Worm (Caenorhabditis elegans): ENCODE data around the gene F48E3.2.
A peak's percentile ranks its signal among the peaks of the same experiment; 100 is the strongest.

F48E3.2 gene

DNA sequence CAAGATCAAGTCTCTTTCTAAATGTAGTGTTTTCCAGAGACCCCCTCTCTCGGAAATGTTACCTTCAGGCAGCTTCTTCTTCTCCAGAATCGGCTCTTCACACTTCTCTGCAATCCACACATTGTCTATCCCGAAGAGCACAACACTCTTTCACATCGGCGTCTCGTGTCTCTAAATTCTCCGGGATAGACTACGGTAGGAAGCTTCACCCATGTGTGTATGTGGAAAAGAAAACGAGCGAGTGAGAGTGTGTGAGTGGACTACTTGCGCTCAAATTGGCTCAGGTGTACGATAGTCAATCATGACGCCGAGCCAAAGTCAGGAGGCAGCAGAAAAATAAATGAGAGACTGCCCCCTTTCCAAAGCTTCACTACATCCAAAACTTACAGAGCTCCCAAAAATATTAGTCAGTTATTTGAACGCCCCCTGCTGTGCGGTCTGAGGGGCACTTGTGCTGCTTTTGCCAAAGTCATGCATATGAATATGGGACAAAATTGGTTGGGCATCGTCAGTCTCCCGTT is 35.7 kb downstream of the F48E3.2 start:
- peak; percentile 5 for TF ChIP-seq C34F6.9 (tag; optimal IDR thresholded peaks at IDR 0.05)
- TF ChIP-seq lsy-2 (tag; optimal IDR thresholded peaks at IDR 0.05): peak in 1 of 2 experiments; percentile 34
- TF ChIP-seq unc-55 (GFP tag; optimal IDR thresholded peaks at IDR 0.05): no peak
- TF ChIP-seq nhr-77 (tag; optimal IDR thresholded peaks at IDR 0.05): no peak

DNA sequence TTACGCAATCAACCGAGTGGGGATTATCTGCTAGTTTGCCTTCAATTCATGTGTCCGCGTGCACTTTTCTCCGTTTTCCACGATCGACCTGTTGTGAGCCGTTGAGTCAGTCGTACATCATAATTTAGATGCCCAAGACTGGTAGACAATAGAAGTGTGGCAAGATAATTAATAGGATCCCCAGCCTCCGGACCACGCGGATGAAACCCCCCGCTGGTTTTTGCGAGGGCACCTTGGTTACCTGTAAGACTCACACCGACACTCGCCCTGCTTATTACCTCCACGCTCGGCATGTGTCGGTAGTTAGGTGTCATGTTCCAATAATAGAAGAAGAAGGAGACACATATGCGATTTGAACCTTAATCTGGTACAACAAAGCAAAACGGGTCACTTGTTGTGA is 37.0 kb downstream of the F48E3.2 start:
- TF ChIP-seq nhr-237 (tag; optimal IDR thresholded peaks at IDR 0.05): no peak
- TF ChIP-seq dmd-4 (tag; optimal IDR thresholded peaks at IDR 0.05): no peak
- TF ChIP-seq sem-4 (tag; optimal IDR thresholded peaks at IDR 0.05): no peak
- no peak for TF ChIP-seq lin-39 (tag; optimal IDR thresholded peaks at IDR 0.05)
- no peak for TF ChIP-seq mbf-1 (tag; optimal IDR thresholded peaks at IDR 0.05)
- no peak for TF ChIP-seq ztf-4 (tag; optimal IDR thresholded peaks at IDR 0.05)
- no peak for TF ChIP-seq crh-2 (tag; optimal IDR thresholded peaks at IDR 0.05)
- TF ChIP-seq gmeb-1 (tag; optimal IDR thresholded peaks at IDR 0.05): no peak
- no peak for TF ChIP-seq ama-1 (optimal IDR thresholded peaks at IDR 0.05)
- TF ChIP-seq fos-1 (tag; optimal IDR thresholded peaks at IDR 0.05): no peak
- no peak for TF ChIP-seq unc-55 (GFP tag; optimal IDR thresholded peaks at IDR 0.05)
- TF ChIP-seq lin-11 (tag; optimal IDR thresholded peaks at IDR 0.05): no peak
- TF ChIP-seq ZK546.5 (tag; optimal IDR thresholded peaks at IDR 0.05): no peak
- TF ChIP-seq lin-13 (GFP tag; optimal IDR thresholded peaks at IDR 0.05): no peak
- TF ChIP-seq mab-5 (tag; optimal IDR thresholded peaks at IDR 0.05): no peak
- TF ChIP-seq sma-9 (GFP tag; optimal IDR thresholded peaks at IDR 0.05): no peak
- TF ChIP-seq sma-9 (tag; optimal IDR thresholded peaks at IDR 0.05): no peak
- TF ChIP-seq nhr-129 (tag; optimal IDR thresholded peaks at IDR 0.05): no peak
- TF ChIP-seq R02D3.7 (tag; optimal IDR thresholded peaks at IDR 0.05): no peak
- TF ChIP-seq nhr-11 (tag; optimal IDR thresholded peaks at IDR 0.05): no peak

DNA sequence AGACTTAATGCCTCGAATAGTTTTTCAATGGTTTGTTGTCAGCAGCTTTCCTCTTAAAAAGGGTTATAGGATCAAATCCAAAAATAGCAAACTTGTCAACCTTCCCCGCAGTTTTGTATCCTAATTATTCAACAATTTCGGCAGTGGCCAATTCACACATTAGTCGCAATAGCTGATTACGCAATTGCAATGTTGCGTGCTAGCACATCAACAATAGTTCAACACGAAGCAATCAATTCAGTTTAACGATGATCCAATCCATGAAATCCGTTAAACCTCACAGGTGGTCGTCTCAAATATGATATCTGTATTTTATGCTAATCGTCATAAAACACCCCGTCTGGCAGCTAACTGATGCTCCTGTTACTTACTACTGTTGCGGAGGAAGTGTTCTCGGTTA is 40.3 kb downstream of the F48E3.2 start:
- TF ChIP-seq lsy-2 (tag; optimal IDR thresholded peaks at IDR 0.05) (no peak), elt-1 (tag; optimal IDR thresholded peaks at IDR 0.05) (no peak), nhr-25 (tag; optimal IDR thresholded peaks at IDR 0.05) (no peak), ceh-16 (tag; optimal IDR thresholded peaks at IDR 0.05) (no peak), ceh-82 (tag; optimal IDR thresholded peaks at IDR 0.05) (no peak), fos-1 (tag; optimal IDR thresholded peaks at IDR 0.05) (no peak), sma-3 (GFP tag; optimal IDR thresholded peaks at IDR 0.05) (no peak), nhr-77 (tag; optimal IDR thresholded peaks at IDR 0.05) (no peak), unc-39 (tag; optimal IDR thresholded peaks at IDR 0.05) (no peak), egl-27 (tag; optimal IDR thresholded peaks at IDR 0.05) (no peak), sem-4 (tag; optimal IDR thresholded peaks at IDR 0.05) (no peak), lin-13 (GFP tag; optimal IDR thresholded peaks at IDR 0.05) (no peak), snpc-4 (tag; optimal IDR thresholded peaks at IDR 0.05) (no peak), aly-2 (tag; optimal IDR thresholded peaks at IDR 0.05) (no peak), peb-1 (tag; optimal IDR thresholded peaks at IDR 0.05) (no peak), ama-1 (optimal IDR thresholded peaks at IDR 0.05) (no peak), unc-55 (GFP tag; optimal IDR thresholded peaks at IDR 0.05) (no peak), C34F6.9 (tag; optimal IDR thresholded peaks at IDR 0.05) (no peak)

DNA sequence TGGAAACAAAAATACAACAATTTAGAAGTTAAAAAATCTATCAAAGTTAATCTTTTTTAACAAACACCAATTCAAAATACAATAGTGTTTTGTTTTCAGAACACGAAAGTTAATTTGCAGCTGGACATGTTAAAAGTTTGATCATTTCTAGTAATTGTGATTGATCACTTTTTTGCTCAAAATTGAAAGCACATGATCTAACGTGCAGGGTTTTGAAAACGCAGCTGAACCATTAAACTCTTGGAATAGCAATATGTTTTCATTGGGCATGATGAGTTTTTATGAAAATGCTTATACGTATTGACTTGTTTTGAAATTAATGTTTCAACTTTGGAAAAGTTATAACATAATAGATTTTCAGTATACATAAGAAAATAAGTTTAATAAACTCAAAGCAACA is 45.6 kb downstream of the F48E3.2 start:
- TF ChIP-seq nhr-237 (tag; optimal IDR thresholded peaks at IDR 0.05) (no peak), unc-39 (tag; optimal IDR thresholded peaks at IDR 0.05) (no peak), aly-2 (tag; optimal IDR thresholded peaks at IDR 0.05) (no peak), nhr-6 (tag; optimal IDR thresholded peaks at IDR 0.05) (no peak), mdl-1 (tag; optimal IDR thresholded peaks at IDR 0.05) (no peak), sem-4 (tag; optimal IDR thresholded peaks at IDR 0.05) (no peak), blmp-1 (tag; optimal IDR thresholded peaks at IDR 0.05; ENCODE audit: insufficient read depth) (no peak), ztf-11 (tag; optimal IDR thresholded peaks at IDR 0.05) (no peak), nhr-25 (tag; optimal IDR thresholded peaks at IDR 0.05) (no peak), F13H6.1 (tag; optimal IDR thresholded peaks at IDR 0.05) (no peak), nhr-11 (tag; optimal IDR thresholded peaks at IDR 0.05) (no peak), skn-1 (tag; optimal IDR thresholded peaks at IDR 0.05) (no peak), nhr-77 (tag; optimal IDR thresholded peaks at IDR 0.05) (no peak), lin-13 (GFP tag; optimal IDR thresholded peaks at IDR 0.05) (no peak), lin-11 (tag; optimal IDR thresholded peaks at IDR 0.05) (no peak), nhr-10 (tag; optimal IDR thresholded peaks at IDR 0.05) (no peak), alr-1 (tag; optimal IDR thresholded peaks at IDR 0.05) (no peak)
